Worm (Caenorhabditis elegans): Measurements from ENCODE around the gene C49F8.1.
A peak's percentile ranks its signal among the peaks of the same experiment; 100 is the strongest.

C49F8.1 gene

ce11 chrX:13353530-13353929, 11.3 kb downstream of the C49F8.1 start:
- TF ChIP-seq C34F6.9 (tag; optimal IDR thresholded peaks at IDR 0.05): peak; percentile 41
- no peak for TF ChIP-seq nhr-237 (tag; optimal IDR thresholded peaks at IDR 0.05)
- no peak for TF ChIP-seq mbf-1 (tag; optimal IDR thresholded peaks at IDR 0.05)
- no peak for TF ChIP-seq peb-1 (tag; optimal IDR thresholded peaks at IDR 0.05)
- peak; percentile 19 for TF ChIP-seq Y55F3AM.14 (GFP tag; optimal IDR thresholded peaks at IDR 0.05)
- TF ChIP-seq ztf-1 (GFP tag; conservative IDR thresholded peaks at IDR 0.05): no peak
- no peak for TF ChIP-seq lin-39 (tag; optimal IDR thresholded peaks at IDR 0.05)
- peak; percentile 88 for TF ChIP-seq sma-3 (GFP tag; optimal IDR thresholded peaks at IDR 0.05)
- no peak for TF ChIP-seq nhr-23 (tag; optimal IDR thresholded peaks at IDR 0.05)
- peak; percentile 77 for TF ChIP-seq nhr-6 (tag; optimal IDR thresholded peaks at IDR 0.05)
- TF ChIP-seq ama-1 (optimal IDR thresholded peaks at IDR 0.05): no peak
- TF ChIP-seq skn-1 (tag; optimal IDR thresholded peaks at IDR 0.05): no peak
- peak; percentile 38 for TF ChIP-seq gmeb-1 (tag; optimal IDR thresholded peaks at IDR 0.05)
- TF ChIP-seq zag-1 (tag; optimal IDR thresholded peaks at IDR 0.05): no peak
- peak; percentile 91 for TF ChIP-seq nhr-129 (tag; optimal IDR thresholded peaks at IDR 0.05)
- TF ChIP-seq egl-27 (tag; optimal IDR thresholded peaks at IDR 0.05): peak; percentile 86
- peak; percentile 94 for TF ChIP-seq nhr-25 (tag; optimal IDR thresholded peaks at IDR 0.05)
- peak; percentile 80 for TF ChIP-seq F13H6.1 (tag; optimal IDR thresholded peaks at IDR 0.05)
- peak; percentile 36 for TF ChIP-seq lin-13 (GFP tag; optimal IDR thresholded peaks at IDR 0.05)
- no peak for TF ChIP-seq alr-1 (tag; optimal IDR thresholded peaks at IDR 0.05)
- no peak for TF ChIP-seq R02D3.7 (tag; optimal IDR thresholded peaks at IDR 0.05)
- no peak for TF ChIP-seq nhr-77 (tag; optimal IDR thresholded peaks at IDR 0.05)
- TF ChIP-seq sma-9 (GFP tag; optimal IDR thresholded peaks at IDR 0.05): peak; percentile 98
- TF ChIP-seq sma-9 (tag; optimal IDR thresholded peaks at IDR 0.05): no peak
- no peak for TF ChIP-seq snpc-4 (tag; optimal IDR thresholded peaks at IDR 0.05)
- TF ChIP-seq fos-1 (tag; optimal IDR thresholded peaks at IDR 0.05): peak; percentile 79
- TF ChIP-seq crh-2 (tag; optimal IDR thresholded peaks at IDR 0.05): peak; percentile 86
- no peak for TF ChIP-seq ceh-16 (tag; optimal IDR thresholded peaks at IDR 0.05)
- TF ChIP-seq unc-62 (GFP tag; optimal IDR thresholded peaks at IDR 0.05): no peak
- no peak for TF ChIP-seq mab-5 (tag; optimal IDR thresholded peaks at IDR 0.05)
- no peak for TF ChIP-seq aly-2 (tag; optimal IDR thresholded peaks at IDR 0.05)
- TF ChIP-seq lin-11 (tag; optimal IDR thresholded peaks at IDR 0.05): no peak
- no peak for TF ChIP-seq nhr-12 (tag; optimal IDR thresholded peaks at IDR 0.05)
- TF ChIP-seq lsy-2 (tag; optimal IDR thresholded peaks at IDR 0.05): peak in 1 of 2 experiments; percentile 67
- TF ChIP-seq ZK546.5 (tag; optimal IDR thresholded peaks at IDR 0.05): no peak
- no peak for TF ChIP-seq elt-3 (tag; optimal IDR thresholded peaks at IDR 0.05)
- TF ChIP-seq nhr-11 (tag; optimal IDR thresholded peaks at IDR 0.05): no peak
- no peak for TF ChIP-seq elt-1 (tag; optimal IDR thresholded peaks at IDR 0.05)
- TF ChIP-seq blmp-1 (tag; optimal IDR thresholded peaks at IDR 0.05; ENCODE audit: insufficient read depth): peak; percentile 91
- no peak for TF ChIP-seq unc-39 (tag; optimal IDR thresholded peaks at IDR 0.05)
- no peak for TF ChIP-seq ceh-82 (tag; optimal IDR thresholded peaks at IDR 0.05)
- peak; percentile 95 for TF ChIP-seq nhr-21 (tag; optimal IDR thresholded peaks at IDR 0.05)
- TF ChIP-seq ztf-4 (tag; optimal IDR thresholded peaks at IDR 0.05): peak; percentile 54
- TF ChIP-seq dmd-4 (tag; optimal IDR thresholded peaks at IDR 0.05): no peak
- peak in 1 of 2 experiments; percentile 68 for TF ChIP-seq mdl-1 (tag; optimal IDR thresholded peaks at IDR 0.05)
- no peak for TF ChIP-seq nhr-10 (tag; optimal IDR thresholded peaks at IDR 0.05)
- TF ChIP-seq unc-55 (GFP tag; optimal IDR thresholded peaks at IDR 0.05): no peak
- no peak for TF ChIP-seq ztf-11 (tag; optimal IDR thresholded peaks at IDR 0.05)
- TF ChIP-seq sem-4 (tag; optimal IDR thresholded peaks at IDR 0.05): peak; percentile 51
